Worm (Caenorhabditis elegans) whole organism, L1 larva: ENCODE data around the gene cdd-1.

Source experiments
- C04F5.9 ChIP-seq: sonication (generic microtip); optimal IDR thresholded peaks from 2 replicates; lab custom pipeline; 2016; ENCODE audit warnings: missing genetic modification characterization, missing compliant biosample characterization
- F16B12.6 ChIP-seq: fragments of 150-350 bp; optimal IDR thresholded peaks from 2 replicates; lab custom pipeline; 2014; ENCODE audit warnings: missing biosample characterization, missing genetic modification characterization
- aly-2 ChIP-seq: fragments of 150-350 bp; optimal IDR thresholded peaks from 2 replicates; lab custom pipeline; 2014; ENCODE audit warnings: missing biosample characterization, missing genetic modification characterization
- blmp-1 ChIP-seq: fragments of 150-350 bp; optimal IDR thresholded peaks from 2 replicates; lab custom pipeline; 2014; ENCODE audit warnings: missing biosample characterization, missing genetic modification characterization
- ces-1 ChIP-seq: fragments of 150-350 bp; optimal IDR thresholded peaks from 2 replicates; lab custom pipeline; 2014; ENCODE audit warnings: missing biosample characterization, missing genetic modification reagents, missing genetic modification characterization
- dpl-1 ChIP-seq, 3 experiments: fragments of 150-350 bp in 2 of 3; sonication (generic microtip) in 1 of 3; optimal IDR thresholded peaks; 2 replicates each; lab custom pipeline; 2014 to 2017; ENCODE audit warnings: missing biosample characterization in 3 of 3, missing genetic modification characterization in 3 of 3, missing genetic modification reagents in 3 of 3
- dsc-1 ChIP-seq: sonication (generic microtip); optimal IDR thresholded peaks from 2 replicates; lab custom pipeline; 2016; ENCODE audit warnings: mild to moderate bottlenecking, missing genetic modification characterization, missing compliant biosample characterization
- efl-1 ChIP-seq, 4 experiments: fragments of 150-350 bp; optimal IDR thresholded peaks in 3 of 4; peaks in 1 of 4; 1 replicate in 1 of 4; 2 replicates in 3 of 4; lab custom pipeline; 2014; ENCODE audit warnings: missing biosample characterization in 2 of 4, missing genetic modification characterization in 2 of 4, missing genetic modification reagents in 2 of 4
- egl-13 ChIP-seq: sonication (generic microtip); optimal IDR thresholded peaks from 2 replicates; lab custom pipeline; 2016; ENCODE audit warnings: missing genotype, missing genetic modification reagents, missing genetic modification characterization, missing compliant biosample characterization
- elt-2 ChIP-seq: sonication (generic microtip); optimal IDR thresholded peaks from 2 replicates; lab custom pipeline; 2016; ENCODE audit warnings: missing genetic modification characterization, mild to moderate bottlenecking, inconsistent platforms, missing compliant biosample characterization, missing genetic modification reagents
- elt-3 ChIP-seq, 6 experiments: fragments of 150-350 bp in 1 of 6; sonication (generic microtip); optimal IDR thresholded peaks; 2 replicates each; lab custom pipeline; 2017 to 2018; ENCODE audit warnings: missing biosample characterization in 6 of 6, missing genetic modification characterization in 6 of 6, inconsistent platforms in 1 of 6
- ets-5 ChIP-seq: fragments of 200-800 bp; sonication (Bioruptor generic); IDR thresholded peaks from 2 replicates; pipeline ENCODE4 v1.3.6; 2022; ENCODE audit warnings: missing genetic modification characterization, missing compliant biosample characterization
- fkh-4 ChIP-seq: sonication (generic microtip); optimal IDR thresholded peaks from 2 replicates; lab custom pipeline; 2016; ENCODE audit warnings: missing compliant biosample characterization, missing genetic modification characterization, borderline replicate concordance
- fkh-8 ChIP-seq: sonication (generic microtip); optimal IDR thresholded peaks from 2 replicates; lab custom pipeline; 2016; ENCODE audit warnings: mild to moderate bottlenecking, missing genetic modification characterization, missing compliant biosample characterization
- grh-1 ChIP-seq: fragments of 200-800 bp; sonication (Bioruptor generic); IDR thresholded peaks from 2 replicates; pipeline ENCODE4 v1.3.6; 2022; ENCODE audit warnings: missing genetic modification reagents, missing genetic modification characterization, missing compliant biosample characterization
- hlh-17 ChIP-seq: fragments of 200-800 bp; sonication (Bioruptor generic); optimal IDR thresholded peaks from 2 replicates; lab custom pipeline; 2018; ENCODE audit warnings: missing genetic modification characterization, mild to moderate bottlenecking, missing compliant biosample characterization, moderate library complexity, borderline replicate concordance
- hlh-4 ChIP-seq: sonication (generic microtip); optimal IDR thresholded peaks from 2 replicates; lab custom pipeline; 2016; ENCODE audit warnings: mild to moderate bottlenecking, missing genetic modification characterization, missing compliant biosample characterization
- hpl-2 ChIP-seq: fragments of 150-350 bp; optimal IDR thresholded peaks from 2 replicates; lab custom pipeline; 2014; ENCODE audit warnings: missing biosample characterization, missing genetic modification reagents, missing genetic modification characterization
- irx-1 ChIP-seq: sonication (generic microtip); optimal IDR thresholded peaks from 2 replicates; lab custom pipeline; 2016; ENCODE audit warnings: missing genetic modification characterization, missing compliant biosample characterization
- isw-1 ChIP-seq: fragments of 200-800 bp; sonication (Bioruptor generic); IDR thresholded peaks from 2 replicates; pipeline ENCODE4 v1.3.6; 2022; ENCODE audit warnings: missing genetic modification characterization, missing compliant biosample characterization
- jun-1 ChIP-seq: fragments of 150-350 bp; optimal IDR thresholded peaks from 2 replicates; lab custom pipeline; 2014; ENCODE audit warnings: missing biosample characterization, missing genetic modification reagents, missing genetic modification characterization
- lin-14 ChIP-seq: fragments of 200-800 bp; sonication (Bioruptor generic); optimal IDR thresholded peaks from 2 replicates; lab custom pipeline; 2018; ENCODE audit warnings: mild to moderate bottlenecking, missing genetic modification characterization, moderate library complexity, missing compliant biosample characterization
- lin-35 ChIP-seq, 2 experiments: fragments of 150-350 bp; optimal IDR thresholded peaks; 2 replicates each; lab custom pipeline; 2014; ENCODE audit warnings: missing biosample characterization in 2 of 2, missing genetic modification characterization in 2 of 2, missing genetic modification reagents in 2 of 2
- lsy-2 ChIP-seq, 2 experiments: fragments of 150-350 bp; optimal IDR thresholded peaks; 2 replicates each; lab custom pipeline; 2014; ENCODE audit warnings: missing biosample characterization in 2 of 2, missing genetic modification characterization in 2 of 2
- mab-9 ChIP-seq: fragments of 200-800 bp; sonication (Bioruptor generic); IDR thresholded peaks from 2 replicates; pipeline ENCODE4 v1.3.6; 2022; ENCODE audit warnings: missing genetic modification reagents, missing genetic modification characterization, missing compliant biosample characterization
- mdl-1 ChIP-seq, 2 experiments: fragments of 150-350 bp; optimal IDR thresholded peaks; 2 replicates each; lab custom pipeline; 2014 to 2017; ENCODE audit warnings: missing biosample characterization in 2 of 2, missing genetic modification characterization in 2 of 2, inconsistent platforms in 1 of 2
- mep-1 ChIP-seq: fragments of 150-350 bp; optimal IDR thresholded peaks from 2 replicates; lab custom pipeline; 2014; ENCODE audit warnings: missing biosample characterization, missing genetic modification characterization
- nhr-20 ChIP-seq: sonication (generic microtip); optimal IDR thresholded peaks from 2 replicates; lab custom pipeline; 2016; ENCODE audit warnings: mild to moderate bottlenecking, missing genetic modification characterization, missing compliant biosample characterization
- nhr-28 ChIP-seq: fragments of 150-350 bp; optimal IDR thresholded peaks from 2 replicates; lab custom pipeline; 2014; ENCODE audit warnings: missing biosample characterization, missing genetic modification characterization
- nhr-47 ChIP-seq: sonication (generic microtip); optimal IDR thresholded peaks from 2 replicates; lab custom pipeline; 2016; ENCODE audit warnings: mild to moderate bottlenecking, missing genetic modification characterization, moderate library complexity, missing compliant biosample characterization
- nhr-71 ChIP-seq: sonication (generic microtip); optimal IDR thresholded peaks from 2 replicates; lab custom pipeline; 2016; ENCODE audit warnings: mild to moderate bottlenecking, missing genetic modification characterization, moderate library complexity, missing compliant biosample characterization
- nhr-76 ChIP-seq: sonication (generic microtip); optimal IDR thresholded peaks from 2 replicates; lab custom pipeline; 2017; ENCODE audit warnings: missing biosample characterization, missing genetic modification characterization
- nhr-77 ChIP-seq: fragments of 150-350 bp; optimal IDR thresholded peaks from 2 replicates; lab custom pipeline; 2014; ENCODE audit warnings: missing biosample characterization, missing genetic modification characterization
- nhr-84 ChIP-seq: sonication (generic microtip); optimal IDR thresholded peaks from 2 replicates; lab custom pipeline; 2017; ENCODE audit warnings: missing biosample characterization, missing genetic modification characterization
- nhr-85 ChIP-seq: sonication (generic microtip); peaks from one replicate; lab custom pipeline; 2016; ENCODE audit warnings: missing genetic modification characterization, inconsistent platforms, missing compliant biosample characterization
- nhr-90 ChIP-seq: sonication (generic microtip); optimal IDR thresholded peaks from 2 replicates; lab custom pipeline; 2016; ENCODE audit warnings: mild to moderate bottlenecking, missing genetic modification characterization, missing compliant biosample characterization; ENCODE audit not compliant: poor library complexity
- pag-3 ChIP-seq: sonication (generic microtip); optimal IDR thresholded peaks from 2 replicates; lab custom pipeline; 2017; ENCODE audit warnings: missing genetic modification characterization, mild to moderate bottlenecking, missing compliant biosample characterization, antibody characterized with exemption, borderline replicate concordance; ENCODE audit not compliant: insufficient read depth
- skn-1 ChIP-seq: fragments of 150-350 bp; optimal IDR thresholded peaks from 2 replicates; lab custom pipeline; 2014; ENCODE audit warnings: missing biosample characterization, missing genetic modification characterization
- snu-23 ChIP-seq: sonication (generic microtip); optimal IDR thresholded peaks from 2 replicates; lab custom pipeline; 2016; ENCODE audit warnings: missing genetic modification characterization, missing compliant biosample characterization
- sox-4 ChIP-seq: sonication (generic microtip); optimal IDR thresholded peaks from 2 replicates; lab custom pipeline; 2016; ENCODE audit warnings: missing genetic modification characterization, missing compliant biosample characterization
- sup-37 ChIP-seq: fragments of 200-800 bp; sonication (Bioruptor generic); optimal IDR thresholded peaks from 2 replicates; lab custom pipeline; 2018; ENCODE audit warnings: mild to moderate bottlenecking, missing genetic modification characterization, missing compliant biosample characterization
- swsn-7 ChIP-seq: sonication (generic microtip); optimal IDR thresholded peaks from 2 replicates; lab custom pipeline; 2016; ENCODE audit warnings: missing genetic modification characterization, missing compliant biosample characterization
- tbx-2 ChIP-seq: sonication (generic microtip); optimal IDR thresholded peaks from 2 replicates; lab custom pipeline; 2016; ENCODE audit warnings: missing genetic modification characterization, missing compliant biosample characterization
- unc-30 ChIP-seq: sonication (generic microtip); optimal IDR thresholded peaks from 2 replicates; lab custom pipeline; 2017; ENCODE audit warnings: missing biosample characterization, missing genetic modification characterization
- zip-4 ChIP-seq: fragments of 200-800 bp; sonication (Bioruptor generic); optimal IDR thresholded peaks from 2 replicates; lab custom pipeline; 2018; ENCODE audit warnings: mild to moderate bottlenecking, missing genetic modification characterization, moderate library complexity, missing compliant biosample characterization

Gene cdd-1

ce11 chrX:8210999-8211398 lies at the start of gene cdd-1:
Gene cdd-1, minus strand, starts transcription at chrX:8211149.
- TF ChIP-seq unc-30 (no peak), dsc-1 (no peak), mab-9 (GFP tag; lab: Robert Waterston, UW) (0 out of 2 replicates have a peak, but pooled peaks have one; percentile 9), nhr-20 (peak; percentile 60), nhr-71 (tag; lab: Kevin White, UChicago) (peak; percentile 68), nhr-90 (tag; lab: Kevin White, UChicago) (peak; percentile 46), nhr-85 (peak; percentile 73), sup-37 (no peak), nhr-77 (tag; lab: Kevin White, UChicago) (no peak), efl-1 (optimal IDR thresholded peaks at IDR 0.05; lab: Kevin White, UChicago) (no peak), efl-1 (GFP tag; optimal IDR thresholded peaks at IDR 0.05 in 1 of 2; lab: Kevin White, UChicago) (peak in 1 of 2 experiments; percentile 79), hlh-4 (tag; lab: Kevin White, UChicago) (no peak), blmp-1 (tag; lab: Kevin White, UChicago) (peak; percentile 56), ets-5 (GFP tag; lab: Robert Waterston, UW) (no peak), jun-1 (tag; lab: Kevin White, UChicago) (peak; percentile 26), elt-3 (tag; optimal IDR thresholded peaks at IDR 0.05; lab: Kevin White, UChicago) (peak in 5 of 6 experiments; percentile 17 to 90 (median 52)), lin-35 (GFP tag; optimal IDR thresholded peaks at IDR 0.05; lab: Kevin White, UChicago) (peak in 1 of 2 experiments; percentile 72), elt-2 (tag; lab: Kevin White, UChicago) (peak; percentile 87), nhr-76 (no peak), lin-14 (peak; percentile 34), pag-3 (peak; percentile 50), mdl-1 (tag; optimal IDR thresholded peaks at IDR 0.05; lab: Kevin White, UChicago) (peak in 1 of 2 experiments; percentile 69), snu-23 (GFP tag; lab: Kevin White, UChicago) (peak; percentile 54), ces-1 (GFP tag; lab: Kevin White, UChicago) (no peak), fkh-8 (tag; lab: Kevin White, UChicago) (no peak), grh-1 (GFP tag; lab: Robert Waterston, UW) (0 out of 2 replicates have a peak, but pooled peaks have one; percentile 5)

ce11 chrX:8257687-8258086 lies 46.7 kb upstream of the cdd-1 start:
- TF ChIP-seq zip-4 (GFP tag; lab: Kevin White, UChicago) (peak; percentile 62), efl-1 (optimal IDR thresholded peaks at IDR 0.05; lab: Kevin White, UChicago) (no peak), efl-1 (GFP tag; optimal IDR thresholded peaks at IDR 0.05 in 1 of 2; lab: Kevin White, UChicago) (peak in 1 of 2 experiments; percentile 20), lin-14 (no peak)

ce11 chrX:8255433-8255832 lies 44.5 kb upstream of the cdd-1 start:
- TF ChIP-seq blmp-1 (tag; lab: Kevin White, UChicago) (peak; percentile 95), elt-3 (tag; optimal IDR thresholded peaks at IDR 0.05; lab: Kevin White, UChicago) (peak in 1 of 6 experiments; percentile 70), efl-1 (optimal IDR thresholded peaks at IDR 0.05; lab: Kevin White, UChicago) (no peak), efl-1 (GFP tag; optimal IDR thresholded peaks at IDR 0.05 in 1 of 2; lab: Kevin White, UChicago) (peak in 1 of 2 experiments; percentile 90), nhr-85 (peak; percentile 85), swsn-7 (tag; lab: Kevin White, UChicago) (no peak), lin-14 (peak; percentile 67), skn-1 (tag; lab: Kevin White, UChicago) (peak; percentile 42), nhr-77 (tag; lab: Kevin White, UChicago) (no peak)

- TF ChIP-seq tbx-2 (peak; percentile 15), aly-2 (tag; lab: Kevin White, UChicago) (no peak), irx-1 (tag; lab: Kevin White, UChicago) (no peak), nhr-47 (peak; percentile 60), hpl-2 (GFP tag; lab: Kevin White, UChicago) (no peak), dpl-1 (GFP tag; optimal IDR thresholded peaks at IDR 0.05; lab: Kevin White, UChicago) (no peak), fkh-8 (tag; lab: Kevin White, UChicago) (peak; percentile 33), fkh-4 (tag; lab: Kevin White, UChicago) (no peak), C04F5.9 (tag; lab: Kevin White, UChicago) (no peak), sox-4 (peak; percentile 29), nhr-28 (tag; lab: Kevin White, UChicago) (no peak), F16B12.6 (tag; lab: Kevin White, UChicago) (no peak), hlh-17 (no peak), lsy-2 (tag; optimal IDR thresholded peaks at IDR 0.05; lab: Kevin White, UChicago) (peak in 1 of 2 experiments; percentile 42), lin-14 (peak; percentile 84), mep-1 (tag; lab: Kevin White, UChicago) (peak; percentile 64), nhr-77 (tag; lab: Kevin White, UChicago) (no peak), isw-1 (peak; percentile 21; the same call in 1 of the 2 replicates), nhr-84 (tag; lab: Kevin White, UChicago) (no peak), egl-13 (tag; lab: Kevin White, UChicago) (peak; percentile 32)
Measured at ce11 chrX:8252293-8252692, 41.3 kb upstream of the cdd-1 start, which contains the start of gene M60.6. Gene M60.6, minus strand, starts transcription at chrX:8252458.
